Fruit fly (Drosophila melanogaster): ENCODE data around the gene Ilp4.

Ilp4 gene

DNA sequence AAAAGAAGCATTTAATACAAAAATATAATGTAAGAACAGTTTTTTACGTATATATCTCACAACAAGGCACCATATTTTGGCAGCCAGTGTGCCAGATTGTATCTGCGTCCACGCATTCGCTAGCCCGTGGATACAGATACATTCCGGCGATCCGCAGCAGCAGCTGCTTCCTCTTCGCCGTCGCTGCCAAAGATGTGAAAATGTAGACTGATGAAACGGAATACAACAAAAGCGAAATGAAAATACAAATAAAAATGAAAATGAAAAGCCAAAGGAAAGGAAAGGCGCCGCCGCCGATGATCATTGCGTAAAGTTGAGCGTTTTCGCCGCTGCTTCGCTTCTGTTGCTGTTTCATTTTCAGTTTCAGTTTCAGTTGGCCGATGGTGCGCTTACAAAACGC is 11.6 kb upstream of the Ilp4 start:
- peak; percentile 21; the same call in 1 of the 2 replicates for TF ChIP-seq CG15336 (GFP tag; IDR thresholded peaks at IDR 0.05)
- peak; percentile 26; the same call in 1 of the 3 replicates for TF ChIP-seq CG8119 (GFP tag; IDR thresholded peaks at IDR 0.05)
- TF ChIP-seq eg (GFP tag; IDR thresholded peaks at IDR 0.05): peak; percentile 51; the same call in 1 of the 3 replicates
- TF ChIP-seq CG6163 (GFP tag; IDR thresholded peaks at IDR 0.05): 0 out of 3 replicates have a peak, but pooled peaks have one; percentile 31
- TF ChIP-seq Eip75B (GFP tag; optimal IDR thresholded peaks at IDR 0.05): no peak
- TF ChIP-seq CG8319 (GFP tag; optimal IDR thresholded peaks at IDR 0.05): no peak

dm6 chr3L:9814621-9815020 is 10.6 kb upstream of the Ilp4 start:
- no peak for TF ChIP-seq CG4318 (GFP tag; optimal IDR thresholded peaks at IDR 0.05)
- peak; percentile 52; the same call in 1 of the 2 replicates for TF ChIP-seq CG15336 (GFP tag; IDR thresholded peaks at IDR 0.05)
- no peak for TF ChIP-seq Ets21C (GFP tag; optimal IDR thresholded peaks at IDR 0.05)
- no peak for TF ChIP-seq CG6854 (GFP tag; optimal IDR thresholded peaks at IDR 0.05)
- peak; percentile 17 for TF ChIP-seq Lpt (GFP tag; optimal IDR thresholded peaks at IDR 0.05)
- no peak for TF ChIP-seq Sox102F (GFP tag; optimal IDR thresholded peaks at IDR 0.05)
- TF ChIP-seq Eip75B (GFP tag; optimal IDR thresholded peaks at IDR 0.05): no peak
- no peak for TF ChIP-seq CG11902 (GFP tag; optimal IDR thresholded peaks at IDR 0.05)
- no peak for TF ChIP-seq esn (GFP tag; optimal IDR thresholded peaks at IDR 0.05)
- no peak for TF ChIP-seq CG32006 (GFP tag; optimal IDR thresholded peaks at IDR 0.05)
- TF ChIP-seq Smox (GFP tag; optimal IDR thresholded peaks at IDR 0.05): no peak
- peak; percentile 2 for TF ChIP-seq CG6276 (GFP tag; optimal IDR thresholded peaks at IDR 0.05)
- no peak for TF ChIP-seq CG16779 (tag; optimal IDR thresholded peaks at IDR 0.05)
- TF ChIP-seq CG8319 (GFP tag; optimal IDR thresholded peaks at IDR 0.05): no peak
- 0 out of 3 replicates have a peak, but pooled peaks have one; percentile 26 for TF ChIP-seq CG6163 (GFP tag; IDR thresholded peaks at IDR 0.05)
- TF ChIP-seq CG8119 (GFP tag; IDR thresholded peaks at IDR 0.05): peak; percentile 47
- TF ChIP-seq ss (GFP tag; optimal IDR thresholded peaks at IDR 0.05): no peak
- no peak for TF ChIP-seq CG3032 (tag; optimal IDR thresholded peaks at IDR 0.05)
- TF ChIP-seq salr (GFP tag; optimal IDR thresholded peaks at IDR 0.05): no peak
- TF ChIP-seq eg (GFP tag; IDR thresholded peaks at IDR 0.05): peak; percentile 84
- no peak for TF ChIP-seq Eip78C (GFP tag)
- no peak for TF ChIP-seq CG9139 (GFP tag; optimal IDR thresholded peaks at IDR 0.05)
- no peak for TF ChIP-seq Hr38 (GFP tag; optimal IDR thresholded peaks at IDR 0.05)

DNA sequence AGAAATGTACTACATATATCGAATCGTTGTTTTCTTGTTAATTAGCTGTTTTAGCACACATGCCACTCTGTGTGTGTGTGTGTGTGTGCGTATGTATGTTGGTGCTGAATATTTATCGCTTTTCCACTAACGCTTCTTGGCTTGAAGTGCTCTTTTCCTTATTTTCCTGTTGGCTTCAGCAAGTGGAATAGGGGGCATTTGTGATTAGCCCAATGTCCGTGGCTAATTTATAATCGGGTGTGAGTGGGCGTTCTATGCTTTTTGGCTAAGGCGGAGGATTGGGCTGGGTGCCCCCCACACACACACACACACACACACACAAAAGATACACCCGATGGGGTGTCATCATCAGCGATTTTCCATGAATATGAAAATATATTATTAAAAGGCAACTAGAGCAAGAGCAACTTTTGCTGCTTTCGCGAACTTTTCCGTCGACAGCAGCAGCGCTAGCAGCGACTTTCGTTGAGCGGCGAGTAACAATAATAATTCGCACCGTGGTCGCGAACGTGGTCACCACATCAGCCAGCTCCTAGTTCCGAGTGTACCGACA is 9.4 kb upstream of the Ilp4 start, which contains the start of gene CG43897:
TSS of gene CG43897 (plus strand) at position 503 of the 553 bp plus-strand sequence.
- no peak for TF ChIP-seq Ets96B (tag; optimal IDR thresholded peaks at IDR 0.05)
- TF ChIP-seq esn (GFP tag; optimal IDR thresholded peaks at IDR 0.05): no peak
- no peak for TF ChIP-seq spab (GFP tag; optimal IDR thresholded peaks at IDR 0.05)
- no peak for TF ChIP-seq CG32006 (GFP tag; optimal IDR thresholded peaks at IDR 0.05)
- TF ChIP-seq topi (GFP tag; optimal IDR thresholded peaks at IDR 0.05): no peak
- TF ChIP-seq dac (GFP tag; optimal IDR thresholded peaks at IDR 0.05): no peak
- TF ChIP-seq dsx (GFP tag; optimal IDR thresholded peaks at IDR 0.05; ENCODE audit: poor library complexity, severe bottlenecking): no peak
- TF ChIP-seq CG34406 (GFP tag; optimal IDR thresholded peaks at IDR 0.05): no peak

- TF ChIP-seq eg (GFP tag; IDR thresholded peaks at IDR 0.05) (no peak), Sox15 (GFP tag; optimal IDR thresholded peaks at IDR 0.05) (no peak), esn (GFP tag; optimal IDR thresholded peaks at IDR 0.05) (no peak), lz (GFP tag; optimal IDR thresholded peaks at IDR 0.05) (no peak), CG8119 (GFP tag; IDR thresholded peaks at IDR 0.05) (no peak), CG31627 (GFP tag; optimal IDR thresholded peaks at IDR 0.05) (no peak), Eip78C (GFP tag) (no peak), Met (GFP tag; optimal IDR thresholded peaks at IDR 0.05) (no peak), achi (GFP tag; optimal IDR thresholded peaks at IDR 0.05) (no peak), CG8632 (GFP tag; optimal IDR thresholded peaks at IDR 0.05) (no peak), fd59A (GFP tag; optimal IDR thresholded peaks at IDR 0.05) (no peak), OdsH (GFP tag; optimal IDR thresholded peaks at IDR 0.05) (no peak), CG16779 (tag; optimal IDR thresholded peaks at IDR 0.05) (no peak), CG10669 (GFP tag; optimal IDR thresholded peaks at IDR 0.05) (no peak)
Observed at dm6 chr3L:9802020-9802419, 2.0 kb downstream of the Ilp4 start, which contains the start of gene Ilp3. TSS of gene Ilp3 (minus strand) at chr3L:9802120.

All from whole organism, prepupa.